Worm (Caenorhabditis elegans): ENCODE measurements around the gene K08H2.4.

K08H2.4 gene

DNA sequence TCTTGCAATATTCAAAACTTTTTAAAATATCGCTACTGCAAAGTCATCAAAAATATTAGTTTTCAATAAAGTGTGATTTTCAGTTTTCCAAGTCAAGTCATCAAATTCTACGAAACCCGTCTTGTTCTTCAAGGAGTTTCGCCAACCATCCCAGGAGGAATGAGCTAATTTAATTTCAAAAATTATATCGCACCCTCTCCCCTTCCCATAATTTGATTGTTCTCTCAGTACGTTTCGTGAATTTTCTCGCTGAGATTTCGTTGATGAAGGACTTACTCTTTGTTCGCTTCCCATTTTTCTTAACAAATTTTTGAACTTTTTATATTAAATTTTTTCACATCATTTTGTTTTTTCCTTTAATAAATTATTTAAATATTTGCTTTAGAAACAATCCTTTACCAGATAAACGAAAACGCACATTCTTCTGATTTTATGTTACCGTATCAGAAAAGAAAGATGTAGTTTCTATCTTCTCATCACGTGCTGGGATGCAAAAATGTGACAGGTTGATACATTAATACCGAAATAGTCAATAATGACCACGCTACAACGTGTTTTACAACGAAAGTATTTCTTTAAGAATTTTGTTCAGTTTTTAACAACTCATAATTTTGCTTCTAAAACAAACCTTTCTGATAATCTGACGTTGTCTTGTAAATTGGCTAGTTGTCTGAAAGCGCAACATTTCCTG lies 8.5 kb downstream of the K08H2.4 start:
- TF ChIP-seq pqm-1 (tag; optimal IDR thresholded peaks at IDR 0.05) (peak; percentile 28), nhr-76 (tag; optimal IDR thresholded peaks at IDR 0.05) (no peak), lin-15B (tag; optimal IDR thresholded peaks at IDR 0.05) (no peak), ceh-16 (tag; optimal IDR thresholded peaks at IDR 0.05) (no peak), nhr-23 (tag; optimal IDR thresholded peaks at IDR 0.05) (peak; percentile 12), ztf-11 (tag; optimal IDR thresholded peaks at IDR 0.05) (no peak), pha-4 (tag; optimal IDR thresholded peaks at IDR 0.05) (peak; percentile 2), fkh-10 (GFP tag; optimal IDR thresholded peaks at IDR 0.05) (no peak), ceh-28 (tag; optimal IDR thresholded peaks at IDR 0.05) (no peak), elt-2 (tag; optimal IDR thresholded peaks at IDR 0.05) (peak; percentile 2)

DNA sequence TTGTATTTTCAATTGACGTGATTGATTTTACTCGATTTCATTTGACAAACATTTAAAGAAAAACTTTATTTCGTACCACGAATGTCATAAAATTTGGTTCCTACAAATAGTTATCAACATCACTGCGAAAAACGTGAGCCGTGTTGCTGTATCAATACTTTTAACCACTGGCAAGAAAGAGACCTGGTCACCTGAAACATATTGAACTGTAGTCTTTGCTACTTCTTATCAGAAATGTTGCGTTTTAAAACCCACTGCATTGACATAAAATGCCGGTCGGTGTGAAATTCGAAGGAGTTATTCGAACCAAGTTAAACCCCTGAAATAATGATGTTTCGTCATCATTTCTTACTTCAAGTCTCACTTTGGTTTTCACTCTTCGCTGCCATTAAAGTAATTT lies 9.3 kb downstream of the K08H2.4 start:
- TF ChIP-seq unc-39 (tag; optimal IDR thresholded peaks at IDR 0.05) = no peak
- peak; percentile 41 for TF ChIP-seq pqm-1 (tag; optimal IDR thresholded peaks at IDR 0.05)
- TF ChIP-seq mdl-1 (tag; optimal IDR thresholded peaks at IDR 0.05) = no peak
- TF ChIP-seq snpc-4 (tag; optimal IDR thresholded peaks at IDR 0.05) = no peak
- peak; percentile 69 for TF ChIP-seq elt-2 (tag; optimal IDR thresholded peaks at IDR 0.05)

DNA sequence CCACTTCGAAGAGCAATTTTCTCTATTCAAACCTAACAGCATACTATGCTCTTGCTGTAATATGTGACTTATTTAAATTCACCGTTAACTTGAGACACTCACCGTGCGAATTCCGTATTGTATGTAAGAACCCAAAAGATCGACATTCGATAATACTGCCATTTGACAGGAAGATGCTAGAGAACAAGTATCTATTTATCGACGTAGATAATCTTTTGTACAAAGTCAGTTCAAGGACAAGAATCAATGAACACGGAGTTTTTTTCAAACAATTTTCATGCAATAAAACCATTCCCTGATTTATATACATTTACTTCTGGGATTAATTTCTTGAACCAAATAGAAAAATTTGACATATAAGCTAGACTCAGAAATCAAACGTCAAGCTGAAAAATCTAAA lies 10.0 kb downstream of the K08H2.4 start, which contains the start of gene K08H2.7:
Gene K08H2.7 (minus strand): TSS at position 173 of the 400 bp plus-strand sequence.
- TF ChIP-seq lin-39 (tag; optimal IDR thresholded peaks at IDR 0.05) (no peak), nhr-25 (tag; optimal IDR thresholded peaks at IDR 0.05) (peak; percentile 70), nhr-11 (tag; optimal IDR thresholded peaks at IDR 0.05) (no peak), ztf-4 (tag; optimal IDR thresholded peaks at IDR 0.05) (no peak), zag-1 (tag; optimal IDR thresholded peaks at IDR 0.05) (no peak), ceh-16 (tag; optimal IDR thresholded peaks at IDR 0.05) (no peak), ztf-11 (tag; optimal IDR thresholded peaks at IDR 0.05) (no peak), ceh-9 (tag; optimal IDR thresholded peaks at IDR 0.05) (no peak), nhr-23 (tag; optimal IDR thresholded peaks at IDR 0.05) (peak; percentile 20), elt-1 (tag; optimal IDR thresholded peaks at IDR 0.05) (peak; percentile 97), ama-1 (optimal IDR thresholded peaks at IDR 0.05) (no peak)

DNA sequence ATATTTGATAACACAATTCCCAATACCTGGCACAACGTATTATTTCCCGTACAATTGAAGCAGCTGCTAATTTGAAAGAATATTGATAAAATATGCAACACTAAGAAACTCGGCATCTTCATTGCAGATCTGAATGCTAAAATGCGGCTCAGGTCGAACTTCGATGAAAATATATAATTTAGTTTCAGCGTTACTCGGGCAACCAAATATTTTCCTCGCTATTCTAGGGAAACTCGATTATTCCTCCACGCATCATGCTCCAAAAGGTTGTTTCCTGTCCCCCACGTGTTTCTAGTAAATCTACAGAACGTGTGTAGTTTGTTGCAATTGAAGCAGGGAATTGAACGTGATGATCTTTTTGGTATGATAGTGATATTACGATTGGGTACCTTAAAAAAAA lies 10.8 kb downstream of the K08H2.4 start:
- TF ChIP-seq ceh-82 (tag; optimal IDR thresholded peaks at IDR 0.05) (no peak), egl-27 (tag; optimal IDR thresholded peaks at IDR 0.05) (no peak), lsy-12 (tag; optimal IDR thresholded peaks at IDR 0.05) (no peak), nfya-1 (tag; optimal IDR thresholded peaks at IDR 0.05; ENCODE audit: insufficient read depth) (no peak), nhr-77 (tag; optimal IDR thresholded peaks at IDR 0.05) (no peak), snpc-4 (tag; optimal IDR thresholded peaks at IDR 0.05) (no peak), zag-1 (tag; optimal IDR thresholded peaks at IDR 0.05) (no peak), lin-39 (tag; optimal IDR thresholded peaks at IDR 0.05) (no peak), ceh-16 (tag; optimal IDR thresholded peaks at IDR 0.05) (no peak), nhr-25 (tag; optimal IDR thresholded peaks at IDR 0.05) (no peak), fkh-2 (tag; optimal IDR thresholded peaks at IDR 0.05) (no peak), nhr-28 (tag; optimal IDR thresholded peaks at IDR 0.05) (no peak), pqm-1 (tag; optimal IDR thresholded peaks at IDR 0.05) (no peak), nhr-23 (tag; optimal IDR thresholded peaks at IDR 0.05) (no peak), ceh-28 (tag; optimal IDR thresholded peaks at IDR 0.05) (no peak), lin-15B (tag; optimal IDR thresholded peaks at IDR 0.05) (no peak)

DNA sequence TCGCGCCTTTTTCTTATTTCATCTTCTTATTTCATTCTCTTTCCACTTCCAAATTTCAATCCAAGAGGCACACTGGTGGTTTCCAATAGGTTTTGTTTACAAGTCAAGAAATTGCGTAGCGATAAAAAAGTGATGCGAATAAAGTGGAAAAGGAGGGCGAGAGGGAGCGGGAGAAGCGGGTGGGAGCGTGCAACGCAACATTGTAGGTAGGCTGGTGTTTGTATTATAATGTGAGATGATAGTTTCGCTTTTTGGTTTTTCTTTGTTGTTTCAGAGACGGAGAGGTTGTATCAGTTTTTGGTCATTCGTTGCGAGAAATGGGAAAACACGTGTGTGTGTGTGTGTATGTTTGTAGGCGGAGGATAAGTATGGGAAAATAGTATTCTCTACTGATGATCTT lies 11.9 kb downstream of the K08H2.4 start:
- TF ChIP-seq nhr-28 (tag; optimal IDR thresholded peaks at IDR 0.05) (no peak), nhr-11 (tag; optimal IDR thresholded peaks at IDR 0.05) (no peak), skn-1 (tag; optimal IDR thresholded peaks at IDR 0.05) (no peak), sea-2 (GFP tag; optimal IDR thresholded peaks at IDR 0.05) (no peak), pha-4 (tag; optimal IDR thresholded peaks at IDR 0.05) (peak; percentile 92), hmg-11 (tag; optimal IDR thresholded peaks at IDR 0.05) (no peak), nhr-23 (tag; optimal IDR thresholded peaks at IDR 0.05) (peak; percentile 72), ama-1 (optimal IDR thresholded peaks at IDR 0.05) (no peak), jun-1 (tag; optimal IDR thresholded peaks at IDR 0.05) (no peak), daf-12 (tag; optimal IDR thresholded peaks at IDR 0.05) (no peak), ztf-4 (tag; optimal IDR thresholded peaks at IDR 0.05) (no peak), ZK546.5 (tag; optimal IDR thresholded peaks at IDR 0.05) (no peak), nhr-12 (tag; optimal IDR thresholded peaks at IDR 0.05) (no peak), unc-62 (GFP tag; optimal IDR thresholded peaks at IDR 0.05) (no peak), ceh-82 (tag; optimal IDR thresholded peaks at IDR 0.05) (no peak), ceh-9 (tag; optimal IDR thresholded peaks at IDR 0.05) (no peak), lin-15B (tag; optimal IDR thresholded peaks at IDR 0.05) (no peak), elt-3 (tag; optimal IDR thresholded peaks at IDR 0.05) (no peak), nfya-1 (tag; optimal IDR thresholded peaks at IDR 0.05; ENCODE audit: insufficient read depth) (peak; percentile 34), R02D3.7 (tag; optimal IDR thresholded peaks at IDR 0.05) (no peak), zag-1 (tag; optimal IDR thresholded peaks at IDR 0.05) (no peak), nhr-25 (tag; optimal IDR thresholded peaks at IDR 0.05) (peak; percentile 82), eor-1 (tag; optimal IDR thresholded peaks at IDR 0.05) (no peak), tbx-2 (tag; optimal IDR thresholded peaks at IDR 0.05) (no peak), nhr-67 (tag; optimal IDR thresholded peaks at IDR 0.05) (no peak), egl-27 (tag; optimal IDR thresholded peaks at IDR 0.05) (no peak), nhr-76 (tag; optimal IDR thresholded peaks at IDR 0.05) (no peak), unc-39 (tag; optimal IDR thresholded peaks at IDR 0.05) (no peak), egl-5 (tag; optimal IDR thresholded peaks at IDR 0.05) (no peak), elt-1 (tag; optimal IDR thresholded peaks at IDR 0.05) (no peak), ztf-11 (tag; optimal IDR thresholded peaks at IDR 0.05) (no peak)

Measured in whole organism, L3 larva.